Fruit fly (Drosophila melanogaster): Measurements from ENCODE around the gene CG33223.

DNA sequence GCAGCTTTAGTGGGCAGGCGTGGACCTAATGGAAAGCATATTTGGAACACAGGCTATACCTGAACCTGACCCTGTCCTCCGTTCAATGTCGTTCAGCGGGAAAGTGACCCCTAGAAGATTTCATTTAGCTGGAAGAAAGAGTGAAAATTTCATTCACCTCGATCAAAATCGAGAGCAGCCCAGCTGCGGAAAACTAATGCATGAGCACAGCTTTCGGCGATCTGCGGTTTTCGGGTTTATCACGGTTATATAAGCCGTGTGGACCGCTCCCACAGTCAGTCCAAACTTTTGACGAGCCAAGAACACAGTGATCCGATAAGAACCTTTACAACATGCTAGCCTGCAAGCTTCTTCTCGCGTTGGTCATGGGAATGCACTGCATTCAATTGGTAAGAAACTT, 13.1 kb downstream of the CG33223 start, which contains the start of gene Cp7Fa:
- TF ChIP-seq Dll (optimal IDR thresholded peaks at IDR 0.05) (no peak), psq (optimal IDR thresholded peaks at IDR 0.05) (no peak), EcR (GFP tag; optimal IDR thresholded peaks at IDR 0.05) (no peak), usp (GFP tag; optimal IDR thresholded peaks at IDR 0.05) (no peak), pan (optimal IDR thresholded peaks at IDR 0.05) (no peak), CG8478 (optimal IDR thresholded peaks at IDR 0.05) (no peak)
